Fruit fly (Drosophila melanogaster) whole organism, embryonic: Measurements from ENCODE around the gene CG16985.
A peak's percentile ranks its signal among the peaks of the same experiment; 100 is the strongest.

ENCODE experiments used
- Awh ChIP-seq: fragments of 200-800 bp; sonication (Bioruptor generic); IDR thresholded peaks from 2 replicates; pipeline ENCODE4, ENCODE4 v1.3.6; 2022; ENCODE audit warnings: missing biosample characterization, missing genetic modification characterization
- CG10979 ChIP-seq: fragments of 200-800 bp; sonication (Bioruptor generic); optimal IDR thresholded peaks from 2 replicates; lab custom pipeline; 2018; ENCODE audit warnings: missing biosample characterization, mild to moderate bottlenecking, missing genetic modification characterization, moderate library complexity
- CG11085 ChIP-seq: fragments of 200-800 bp; sonication (Bioruptor generic); IDR thresholded peaks from 2 replicates; pipeline ENCODE4 v1.3.6; 2022; ENCODE audit warnings: missing biosample characterization, missing genetic modification characterization
- CG12071 ChIP-seq: fragments of 200-800 bp; sonication (Bioruptor generic); optimal IDR thresholded peaks from 3 replicates; lab custom pipeline; 2018; ENCODE audit warnings: missing biosample characterization, mild to moderate bottlenecking, missing genetic modification characterization
- CG12236 ChIP-seq: fragments of 200-800 bp; sonication (Bioruptor generic); optimal IDR thresholded peaks from 2 replicates; lab custom pipeline; 2016; ENCODE audit warnings: missing biosample characterization, missing genetic modification characterization
- CG13296 ChIP-seq: fragments of 200-800 bp; sonication (Bioruptor generic); optimal IDR thresholded peaks from 3 replicates; lab custom pipeline; 2018; ENCODE audit warnings: missing biosample characterization, mild to moderate bottlenecking, missing genetic modification characterization
- CG15479 ChIP-seq: fragments of 200-800 bp; sonication (Bioruptor generic); optimal IDR thresholded peaks from 3 replicates; lab custom pipeline; 2019; ENCODE audit warnings: missing biosample characterization, mild to moderate bottlenecking, missing genetic modification characterization, moderate library complexity
- CG15696 ChIP-seq: fragments of 200-800 bp; sonication (Bioruptor generic); optimal IDR thresholded peaks from 2 replicates; lab custom pipeline; 2019; ENCODE audit warnings: missing biosample characterization, mild to moderate bottlenecking, missing genetic modification characterization, moderate library complexity
- CG17568 ChIP-seq: fragments of 200-800 bp; sonication (Bioruptor generic); optimal IDR thresholded peaks from 2 replicates; lab custom pipeline; 2018; ENCODE audit warnings: missing biosample characterization, mild to moderate bottlenecking, missing genetic modification characterization, moderate library complexity
- CG30020 ChIP-seq: fragments of 200-800 bp; optimal IDR thresholded peaks from 2 replicates; lab custom pipeline; 2019; ENCODE audit warnings: missing biosample characterization, mild to moderate bottlenecking, missing genetic modification characterization, moderate library complexity
- CG31224 ChIP-seq: fragments of 200-800 bp; sonication (Bioruptor generic); IDR thresholded peaks from 2 replicates; pipeline ENCODE4 v1.3.6; 2022; ENCODE audit warnings: missing biosample characterization, missing genetic modification characterization
- CG32532 ChIP-seq: fragments of 200-800 bp; sonication (Bioruptor generic); IDR thresholded peaks from 2 replicates; pipeline ENCODE4 v1.3.6; 2022; ENCODE audit warnings: missing biosample characterization, missing genetic modification characterization
- CG3407 ChIP-seq: fragments of 200-800 bp; sonication (Bioruptor generic); optimal IDR thresholded peaks from 2 replicates; lab custom pipeline; 2018; ENCODE audit warnings: missing biosample characterization, mild to moderate bottlenecking, missing genetic modification characterization
- CG4424 ChIP-seq: fragments of 200-800 bp; sonication (Bioruptor generic); optimal IDR thresholded peaks from 3 replicates; lab custom pipeline; 2016; ENCODE audit warnings: missing biosample characterization, missing genetic modification characterization
- CG6683 ChIP-seq: fragments of 200-800 bp; sonication (Bioruptor generic); optimal IDR thresholded peaks from 2 replicates; lab custom pipeline; 2017; ENCODE audit warnings: missing biosample characterization, mild to moderate bottlenecking, missing genetic modification characterization, missing genetic modification reagents
- CG6813 ChIP-seq: fragments of 200-800 bp; sonication (Bioruptor generic); optimal IDR thresholded peaks from 2 replicates; lab custom pipeline; 2017; ENCODE audit warnings: missing biosample characterization, missing genetic modification characterization, mild to moderate bottlenecking, moderate library complexity, missing genetic modification reagents
- CG7372 ChIP-seq: fragments of 200-800 bp; sonication (Bioruptor generic); IDR thresholded peaks from 2 replicates; pipeline ENCODE4 v1.3.6; 2022; ENCODE audit warnings: missing biosample characterization, missing genetic modification characterization
- CG8089 ChIP-seq: fragments of 200-800 bp; sonication (Bioruptor generic); optimal IDR thresholded peaks from 3 replicates; lab custom pipeline; 2016; ENCODE audit warnings: missing biosample characterization, missing genetic modification characterization
- CG8290 ChIP-seq, 3 experiments: fragments of 200-800 bp; sonication (Bioruptor generic); optimal IDR thresholded peaks; 2 replicates each; lab custom pipeline; 2016 to 2019; ENCODE audit warnings: missing biosample characterization in 3 of 3, missing genetic modification characterization in 3 of 3, mild to moderate bottlenecking in 2 of 3, moderate library complexity in 1 of 3
- Dbx ChIP-seq: fragments of 200-800 bp; sonication (Bioruptor generic); IDR thresholded peaks from 3 replicates; pipeline ENCODE4 v1.3.6; 2022; ENCODE audit warnings: missing biosample characterization, missing genetic modification characterization
- Dip2 ChIP-seq: fragments of 200-800 bp; sonication (Bioruptor generic); IDR thresholded peaks from 2 replicates; pipeline ENCODE4 v1.3.6; 2022; ENCODE audit warnings: missing biosample characterization, missing genetic modification characterization
- Doc2 ChIP-seq: fragments of 200-800 bp; sonication (Bioruptor generic); IDR thresholded peaks from 2 replicates; pipeline ENCODE4 v1.3.6; 2022; ENCODE audit warnings: missing biosample characterization, missing genetic modification characterization
- E2f1 ChIP-seq: fragments of 200-800 bp; sonication (Bioruptor generic); IDR thresholded peaks from 2 replicates; pipeline ENCODE4 v1.3.6; 2022; ENCODE audit warnings: missing biosample characterization, missing genetic modification characterization
- Fer1 ChIP-seq: fragments of 200-800 bp; sonication (Bioruptor generic); optimal IDR thresholded peaks from 2 replicates; lab custom pipeline; 2017; ENCODE audit warnings: missing biosample characterization, mild to moderate bottlenecking, missing genetic modification characterization
- HHEX ChIP-seq: fragments of 200-800 bp; sonication (Bioruptor generic); optimal IDR thresholded peaks from 3 replicates; lab custom pipeline; 2017; ENCODE audit warnings: missing biosample characterization, mild to moderate bottlenecking, missing genetic modification characterization, missing genetic modification reagents
- Hmr ChIP-seq: fragments of 200-800 bp; sonication (Bioruptor generic); optimal IDR thresholded peaks from 3 replicates; lab custom pipeline; 2017; ENCODE audit warnings: mild to moderate bottlenecking, missing biosample characterization, missing genetic modification reagents, missing genetic modification characterization
- Nf-YB ChIP-seq: fragments of 200-800 bp; sonication (Bioruptor generic); optimal IDR thresholded peaks from 3 replicates; lab custom pipeline; 2019; ENCODE audit warnings: missing biosample characterization, mild to moderate bottlenecking, missing genetic modification characterization, moderate library complexity
- Sin3A ChIP-seq: fragments of >200 bp; optimal IDR thresholded peaks from 2 replicates; lab custom pipeline; 2018
- TFAM ChIP-seq: fragments of 200-800 bp; sonication (Bioruptor generic); optimal IDR thresholded peaks from 2 replicates; lab custom pipeline; 2017; ENCODE audit warnings: missing biosample characterization, missing genetic modification characterization, inconsistent platforms
- Taf1 ChIP-seq: fragments of 200-800 bp; sonication (Bioruptor generic); IDR thresholded peaks from 2 replicates; pipeline ENCODE4 v1.3.6; 2022; ENCODE audit warnings: missing biosample characterization, missing genetic modification characterization
- ap ChIP-seq: fragments of 200-800 bp; sonication (Bioruptor generic); IDR thresholded peaks from 2 replicates; pipeline ENCODE4 v1.3.6; 2022; ENCODE audit warnings: missing biosample characterization, missing genetic modification characterization
- cato ChIP-seq: fragments of 200-800 bp; sonication (Bioruptor generic); optimal IDR thresholded peaks from 2 replicates; lab custom pipeline; 2016; ENCODE audit warnings: missing biosample characterization, missing genetic modification characterization, borderline replicate concordance
- cg ChIP-seq: fragments of 200-800 bp; sonication (Bioruptor generic); optimal IDR thresholded peaks from 3 replicates; lab custom pipeline; 2019; ENCODE audit warnings: missing biosample characterization, mild to moderate bottlenecking, missing genetic modification characterization, moderate library complexity
- ci ChIP-seq: fragments of 200-800 bp; sonication (Bioruptor generic); IDR thresholded peaks from 3 replicates; pipeline ENCODE4 v1.3.6; 2022; ENCODE audit warnings: missing biosample characterization, missing genetic modification characterization
- crol ChIP-seq: fragments of 200-800 bp; sonication (Bioruptor generic); IDR thresholded peaks from 2 replicates; pipeline ENCODE4 v1.3.6; 2022; ENCODE audit warnings: missing biosample characterization, missing genetic modification characterization
- en ChIP-seq: fragments of 200-800 bp; sonication (Bioruptor generic); optimal IDR thresholded peaks from 2 replicates; lab custom pipeline; 2016; ENCODE audit warnings: missing biosample characterization, missing genetic modification characterization
- gfzf ChIP-seq: fragments of 200-800 bp; sonication (Bioruptor generic); optimal IDR thresholded peaks from 2 replicates; lab custom pipeline; 2016; ENCODE audit warnings: missing biosample characterization, mild to moderate bottlenecking, missing genetic modification characterization, moderate library complexity
- h ChIP-seq: fragments of >200 bp; optimal IDR thresholded peaks from 2 replicates; lab custom pipeline; 2017
- hb ChIP-seq: fragments of 200-800 bp; sonication (Bioruptor generic); IDR thresholded peaks from 3 replicates; pipeline ENCODE4 v1.3.6; 2022; ENCODE audit warnings: missing biosample characterization, missing genetic modification characterization; ENCODE audit not compliant: partially characterized antibody
- lbe ChIP-seq: fragments of 200-800 bp; sonication (Bioruptor generic); optimal IDR thresholded peaks from 2 replicates; lab custom pipeline; 2016; ENCODE audit warnings: missing biosample characterization, mild to moderate bottlenecking, missing genetic modification characterization
- onecut ChIP-seq: fragments of 200-800 bp; sonication (Bioruptor generic); IDR thresholded peaks from 2 replicates; pipeline ENCODE4 v1.3.6; 2022; ENCODE audit warnings: missing biosample characterization, missing genetic modification characterization
- otp ChIP-seq: fragments of 200-800 bp; sonication (Bioruptor generic); IDR thresholded peaks from 3 replicates; pipeline ENCODE4, ENCODE4 v1.3.6; 2022; ENCODE audit warnings: missing biosample characterization, missing genetic modification characterization
- rib ChIP-seq: fragments of 200-800 bp; sonication (Bioruptor generic); IDR thresholded peaks from 2 replicates; pipeline ENCODE4 v1.3.6; 2022; ENCODE audit warnings: missing biosample characterization, missing genetic modification characterization
- seq ChIP-seq: fragments of 200-800 bp; sonication (Bioruptor generic); IDR thresholded peaks from 2 replicates; pipeline ENCODE4 v1.3.6; 2022; ENCODE audit warnings: missing biosample characterization, missing genetic modification characterization
- sima ChIP-seq: fragments of 200-800 bp; sonication (Bioruptor generic); optimal IDR thresholded peaks from 2 replicates; lab custom pipeline; 2016; ENCODE audit warnings: missing biosample characterization, missing genetic modification characterization
- tin ChIP-seq: fragments of 200-800 bp; sonication (Bioruptor generic); optimal IDR thresholded peaks from 3 replicates; lab custom pipeline; 2016; ENCODE audit warnings: missing biosample characterization, missing genetic modification characterization
- tio ChIP-seq: fragments of 200-800 bp; sonication (Bioruptor generic); optimal IDR thresholded peaks from 2 replicates; lab custom pipeline; 2017; ENCODE audit warnings: missing biosample characterization, missing genetic modification characterization, inconsistent platforms
- trem ChIP-seq: fragments of 200-800 bp; optimal IDR thresholded peaks from 3 replicates; lab custom pipeline; 2019; ENCODE audit warnings: missing biosample characterization, mild to moderate bottlenecking, missing genetic modification characterization, moderate library complexity
- vvl ChIP-seq: fragments of 200-800 bp; sonication (Bioruptor generic); IDR thresholded peaks from 2 replicates; pipeline ENCODE4 v1.3.6; 2022; ENCODE audit warnings: missing biosample characterization, missing genetic modification characterization
- yki ChIP-seq: fragments of >200 bp; optimal IDR thresholded peaks from 3 replicates; lab custom pipeline; 2018

CG16985 gene

DNA sequence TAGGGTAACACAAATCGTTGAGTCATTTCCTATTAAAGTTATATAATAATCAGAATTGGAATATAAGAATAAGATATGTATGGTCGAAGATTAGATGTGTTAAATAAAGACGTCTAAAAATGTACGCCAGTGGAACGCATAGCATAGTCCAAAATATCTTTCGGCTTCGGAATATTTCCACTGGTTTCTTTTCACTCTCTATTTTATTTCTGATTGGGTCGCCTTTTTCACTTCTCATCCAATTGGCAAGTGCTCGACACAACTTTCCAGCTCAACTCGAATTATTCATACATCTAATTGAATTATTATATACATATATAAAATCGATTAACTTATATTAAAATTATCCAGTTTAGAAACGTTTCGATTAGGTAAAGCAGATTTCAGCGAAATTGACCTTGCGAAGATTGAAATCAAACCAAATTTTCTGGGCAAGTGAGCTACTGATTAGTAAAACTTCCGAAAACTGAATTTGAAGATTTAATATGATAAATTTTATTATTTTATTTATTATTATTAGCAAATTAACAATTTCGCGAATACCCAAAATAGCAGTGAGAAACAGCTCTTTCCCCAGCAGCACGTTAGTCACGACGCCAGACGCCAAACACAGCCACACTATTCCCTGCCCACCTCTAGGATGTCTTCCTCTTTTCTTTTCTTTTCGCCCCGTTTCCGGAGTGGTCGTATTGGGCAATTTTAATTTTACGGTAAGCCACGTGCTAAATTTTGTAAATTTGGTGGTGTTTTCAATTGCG is 12.1 kb upstream of the CG16985 start, which contains the start of gene RpL8 (continued):
- TF ChIP-seq CG17568 (peak; percentile 91), Doc2 (GFP tag; lab: Robert Waterston, UW) (no peak), TFAM (peak; percentile 30), seq (GFP tag; lab: Robert Waterston, UW) (peak; percentile 80), Dbx (GFP tag; lab: Robert Waterston, UW) (peak; percentile 91), CG7372 (GFP tag; lab: Robert Waterston, UW) (peak; percentile 48), CG11085 (GFP tag; lab: Robert Waterston, UW) (peak; percentile 84), HHEX (peak; percentile 93), en (GFP tag; lab: Kevin White, UChicago) (peak; percentile 54), CG15479 (GFP tag; lab: Kevin White, UChicago) (no peak), onecut (GFP tag; lab: Robert Waterston, UW) (peak; percentile 89), Nf-YB (GFP tag; lab: Kevin White, UChicago) (peak; percentile 63), trem (peak; percentile 59), h (lab: Kevin White, UChicago) (no peak), E2f1 (GFP tag; lab: Robert Waterston, UW) (peak; percentile 77), CG3407 (peak; percentile 70), CG31224 (GFP tag; lab: Robert Waterston, UW) (peak; percentile 67), CG10979 (peak; percentile 56), Fer1 (peak; percentile 89), CG12071 (GFP tag; lab: Kevin White, UChicago) (peak; percentile 94), CG15696 (peak; percentile 45), Hmr (GFP tag; lab: Kevin White, UChicago) (peak; percentile 90), tio (GFP tag; lab: Kevin White, UChicago) (peak; percentile 53), CG6813 (peak; percentile 92), Sin3A (lab: Kevin White, UChicago) (peak; percentile 11), tin (peak; percentile 71), crol (GFP tag; lab: Robert Waterston, UW) (no peak), Dip2 (GFP tag; lab: Robert Waterston, UW) (no peak), otp (peak; percentile 95), Taf1 (GFP tag; lab: Robert Waterston, UW) (peak; percentile 41), hb (GFP tag; lab: Robert Waterston, UW) (no peak), CG13296 (peak; percentile 90), CG32532 (peak; percentile 89), sima (GFP tag; lab: Kevin White, UChicago) (peak; percentile 42), cg (GFP tag; lab: Kevin White, UChicago) (no peak), cato (no peak), vvl (GFP tag; lab: Robert Waterston, UW) (peak; percentile 89), CG30020 (tag; lab: Kevin White, UChicago) (peak; percentile 84), Awh (GFP tag; lab: Robert Waterston, UW) (peak; percentile 78), CG4424 (GFP tag; lab: Kevin White, UChicago) (peak; percentile 63), lbe (GFP tag; lab: Kevin White, UChicago) (peak; percentile 20), rib (GFP tag; lab: Robert Waterston, UW) (peak; percentile 42; the same call in 1 of the 2 replicates), yki (no peak), CG6683 (peak; percentile 61), gfzf (GFP tag; lab: Kevin White, UChicago) (peak; percentile 62), CG12236 (GFP tag; lab: Kevin White, UChicago) (peak; percentile 42), CG8290 (GFP tag; optimal IDR thresholded peaks at IDR 0.05; lab: Kevin White, UChicago) (peak; percentile 49), CG8290 (tag; optimal IDR thresholded peaks at IDR 0.05; lab: Kevin White, UChicago) (peak; percentile 67 to 90), ap (GFP tag; lab: Robert Waterston, UW) (peak; percentile 63), ci (GFP tag; lab: Robert Waterston, UW) (peak; percentile 97), CG8089 (GFP tag; lab: Kevin White, UChicago) (peak; percentile 84)
